Fruit fly (Drosophila melanogaster) whole organism, embryonic: ENCODE results near the gene Rpn2.

Experiments used
- Adf1 ChIP-seq: fragments of 200-800 bp; sonication (Bioruptor generic); IDR thresholded peaks from 2 replicates; pipeline ENCODE4 v1.3.6; 2022; ENCODE audit warnings: missing biosample characterization, missing genetic modification characterization
- CG10267 ChIP-seq: fragments of 200-800 bp; sonication (Bioruptor generic); optimal IDR thresholded peaks from 2 replicates; lab custom pipeline; 2018; ENCODE audit warnings: missing biosample characterization, mild to moderate bottlenecking, missing genetic modification characterization, moderate library complexity
- CG10274 ChIP-seq: fragments of 200-800 bp; sonication (Bioruptor generic); optimal IDR thresholded peaks from 3 replicates; lab custom pipeline; 2017; ENCODE audit warnings: missing biosample characterization, mild to moderate bottlenecking, missing genetic modification characterization
- CG11093 ChIP-seq: fragments of 200-800 bp; sonication (Bioruptor generic); IDR thresholded peaks from 3 replicates; pipeline ENCODE4 v1.3.6; 2022; ENCODE audit warnings: missing biosample characterization, missing genetic modification characterization
- CG13123 ChIP-seq: fragments of 200-800 bp; sonication (Bioruptor generic); optimal IDR thresholded peaks from 2 replicates; lab custom pipeline; 2016; ENCODE audit warnings: missing biosample characterization, missing genetic modification characterization
- CG13894 ChIP-seq: fragments of 200-800 bp; sonication (Bioruptor generic); optimal IDR thresholded peaks from 3 replicates; lab custom pipeline; 2018; ENCODE audit warnings: missing biosample characterization, mild to moderate bottlenecking, missing genetic modification characterization, moderate library complexity
- CG1647 ChIP-seq: fragments of 200-800 bp; sonication (Bioruptor generic); optimal IDR thresholded peaks from 3 replicates; lab custom pipeline; 2016; ENCODE audit warnings: missing biosample characterization, missing genetic modification characterization
- CG16815 ChIP-seq: fragments of 200-800 bp; sonication (Bioruptor generic); optimal IDR thresholded peaks from 3 replicates; lab custom pipeline; 2017; ENCODE audit warnings: missing biosample characterization, mild to moderate bottlenecking, missing genetic modification characterization
- CG17361 ChIP-seq: fragments of 200-800 bp; sonication (Bioruptor generic); IDR thresholded peaks from 3 replicates; pipeline ENCODE4 v1.3.6; 2022; ENCODE audit warnings: missing biosample characterization, missing genetic modification characterization
- CG2875 ChIP-seq: fragments of 200-800 bp; sonication (Bioruptor generic); optimal IDR thresholded peaks from 2 replicates; lab custom pipeline; 2017; ENCODE audit warnings: missing biosample characterization, mild to moderate bottlenecking, missing genetic modification characterization, missing genetic modification reagents
- CG3281 ChIP-seq: fragments of 200-800 bp; sonication (Bioruptor generic); optimal IDR thresholded peaks from 3 replicates; lab custom pipeline; 2017; ENCODE audit warnings: missing biosample characterization, mild to moderate bottlenecking, missing genetic modification characterization
- CG34224 ChIP-seq: fragments of 200-800 bp; sonication (Bioruptor generic); IDR thresholded peaks from 3 replicates; pipeline ENCODE4 v1.3.6; 2022; ENCODE audit warnings: missing biosample characterization, missing genetic modification characterization; ENCODE audit not compliant: partially characterized antibody
- CG6175 ChIP-seq: fragments of 200-800 bp; sonication (Bioruptor generic); IDR thresholded peaks from 3 replicates; pipeline ENCODE4 v1.3.6; 2022; ENCODE audit warnings: missing biosample characterization, missing genetic modification characterization
- CG6791 ChIP-seq: fragments of 200-800 bp; sonication (Bioruptor generic); IDR thresholded peaks from 3 replicates; pipeline ENCODE4 v1.3.6; 2022; ENCODE audit warnings: missing biosample characterization, missing genetic modification characterization; ENCODE audit not compliant: partially characterized antibody
- CG7357 ChIP-seq: fragments of 200-800 bp; sonication (Bioruptor generic); IDR thresholded peaks from 3 replicates; pipeline ENCODE4 v1.3.6; 2022; ENCODE audit warnings: missing biosample characterization, missing genetic modification characterization
- CG9727 ChIP-seq: fragments of 200-800 bp; sonication (Bioruptor generic); optimal IDR thresholded peaks from 3 replicates; lab custom pipeline; 2017; ENCODE audit warnings: missing biosample characterization, mild to moderate bottlenecking, missing genetic modification characterization
- Camta ChIP-seq: fragments of 200-800 bp; sonication (Bioruptor generic); optimal IDR thresholded peaks from 2 replicates; lab custom pipeline; 2016; ENCODE audit warnings: missing biosample characterization, missing genetic modification characterization
- CkIIα-i1 ChIP-seq: fragments of 200-800 bp; sonication (Bioruptor generic); IDR thresholded peaks from 2 replicates; pipeline ENCODE4 v1.3.6; 2022; ENCODE audit warnings: missing biosample characterization, missing genetic modification characterization
- CoRest ChIP-seq: fragments of 200-800 bp; sonication (Bioruptor generic); optimal IDR thresholded peaks from 3 replicates; lab custom pipeline; 2018; ENCODE audit warnings: missing biosample characterization, mild to moderate bottlenecking, missing genetic modification characterization, moderate library complexity
- D ChIP-seq, 2 experiments: fragments of 200-800 bp in 1 of 2; fragments of >200 bp in 1 of 2; sonication (Bioruptor generic) in 1 of 2; optimal IDR thresholded peaks; 2 replicates in 1 of 2; 3 replicates in 1 of 2; lab custom pipeline; 2017; ENCODE audit warnings: mild to moderate bottlenecking in 1 of 2, missing biosample characterization in 1 of 2, missing genetic modification characterization in 1 of 2, missing genetic modification reagents in 1 of 2
- Dll ChIP-seq: fragments of 200-800 bp; sonication (Bioruptor generic); IDR thresholded peaks from 4 replicates; pipeline ENCODE4 v1.3.6; 2022; ENCODE audit warnings: missing biosample characterization, missing genetic modification characterization; ENCODE audit not compliant: partially characterized antibody
- Dp ChIP-seq: fragments of 200-800 bp; sonication (Bioruptor generic); optimal IDR thresholded peaks from 2 replicates; lab custom pipeline; 2018; ENCODE audit warnings: missing biosample characterization, mild to moderate bottlenecking, missing genetic modification characterization, moderate library complexity
- Elba2 ChIP-seq: fragments of 200-800 bp; sonication (Bioruptor generic); optimal IDR thresholded peaks from 3 replicates; lab custom pipeline; 2016; ENCODE audit warnings: missing biosample characterization, missing genetic modification characterization
- Ets97D ChIP-seq: fragments of 200-800 bp; sonication (Bioruptor generic); optimal IDR thresholded peaks from 3 replicates; lab custom pipeline; 2016; ENCODE audit warnings: missing biosample characterization, missing genetic modification characterization
- HHEX ChIP-seq: fragments of 200-800 bp; sonication (Bioruptor generic); optimal IDR thresholded peaks from 3 replicates; lab custom pipeline; 2017; ENCODE audit warnings: missing biosample characterization, mild to moderate bottlenecking, missing genetic modification characterization, missing genetic modification reagents
- Hand ChIP-seq: fragments of 200-800 bp; sonication (Bioruptor generic); optimal IDR thresholded peaks from 2 replicates; lab custom pipeline; 2017; ENCODE audit warnings: mild to moderate bottlenecking, missing biosample characterization, missing genetic modification reagents, missing genetic modification characterization
- MBD-R2 ChIP-seq: fragments of 200-800 bp; sonication (Bioruptor generic); IDR thresholded peaks from 2 replicates; pipeline ENCODE4 v1.3.6; 2022; ENCODE audit warnings: missing biosample characterization, missing genetic modification characterization
- Spps ChIP-seq: fragments of 200-800 bp; sonication (Bioruptor generic); optimal IDR thresholded peaks from 2 replicates; lab custom pipeline; 2018; ENCODE audit warnings: missing biosample characterization, mild to moderate bottlenecking, missing genetic modification characterization
- bbx ChIP-seq: fragments of 200-800 bp; sonication (Bioruptor generic); IDR thresholded peaks from 2 replicates; pipeline ENCODE4 v1.3.6; 2022; ENCODE audit warnings: missing biosample characterization, missing genetic modification characterization; ENCODE audit not compliant: partially characterized antibody
- bigmax ChIP-seq: fragments of 200-800 bp; sonication (Bioruptor generic); optimal IDR thresholded peaks from 2 replicates; lab custom pipeline; 2018; ENCODE audit warnings: missing biosample characterization, mild to moderate bottlenecking, missing genetic modification characterization
- cad ChIP-seq: fragments of >200 bp; optimal IDR thresholded peaks from 2 replicates; lab custom pipeline; 2017; ENCODE audit warnings: missing biosample characterization, missing genetic modification characterization
- chif ChIP-seq, 2 experiments: fragments of 200-800 bp; sonication (Bioruptor generic); optimal IDR thresholded peaks; 3 replicates each; lab custom pipeline; 2016; ENCODE audit warnings: missing biosample characterization in 2 of 2, missing genetic modification characterization in 2 of 2
- chn ChIP-seq: fragments of 200-800 bp; sonication (Bioruptor generic); optimal IDR thresholded peaks from 2 replicates; lab custom pipeline; 2016; ENCODE audit warnings: missing biosample characterization, missing genetic modification characterization
- corto ChIP-seq: fragments of 200-800 bp; sonication (Bioruptor generic); optimal IDR thresholded peaks from 2 replicates; lab custom pipeline; 2016; ENCODE audit warnings: missing biosample characterization, mild to moderate bottlenecking, missing genetic modification characterization, moderate library complexity
- eve ChIP-seq, 2 experiments: fragments of >200 bp; optimal IDR thresholded peaks; 2 replicates each; lab custom pipeline; 2017; ENCODE audit warnings: missing biosample characterization in 2 of 2, missing genetic modification characterization in 2 of 2
- fd64A ChIP-seq: fragments of 200-800 bp; sonication (Bioruptor generic); optimal IDR thresholded peaks from 3 replicates; lab custom pipeline; 2018; ENCODE audit warnings: missing biosample characterization, mild to moderate bottlenecking, missing genetic modification characterization
- ind ChIP-seq: fragments of 200-800 bp; sonication (Bioruptor generic); optimal IDR thresholded peaks from 3 replicates; lab custom pipeline; 2016; ENCODE audit warnings: missing biosample characterization, missing genetic modification characterization
- jigr1 ChIP-seq: fragments of 200-800 bp; sonication (Bioruptor generic); IDR thresholded peaks from 3 replicates; pipeline ENCODE4 v1.3.6; 2022; ENCODE audit warnings: missing biosample characterization, missing genetic modification characterization
- lab ChIP-seq: fragments of 200-800 bp; sonication (Bioruptor generic); optimal IDR thresholded peaks from 3 replicates; lab custom pipeline; 2017; ENCODE audit warnings: missing biosample characterization, missing genetic modification characterization, mild to moderate bottlenecking, moderate library complexity, missing genetic modification reagents
- odd ChIP-seq: fragments of 200-800 bp; sonication (Bioruptor generic); optimal IDR thresholded peaks from 2 replicates; lab custom pipeline; 2017; ENCODE audit warnings: missing biosample characterization, mild to moderate bottlenecking, missing genetic modification characterization
- onecut ChIP-seq: fragments of 200-800 bp; sonication (Bioruptor generic); IDR thresholded peaks from 2 replicates; pipeline ENCODE4 v1.3.6; 2022; ENCODE audit warnings: missing biosample characterization, missing genetic modification characterization
- pros ChIP-seq: fragments of 200-800 bp; sonication (Bioruptor generic); optimal IDR thresholded peaks from 3 replicates; lab custom pipeline; 2019; ENCODE audit warnings: missing biosample characterization, mild to moderate bottlenecking, missing genetic modification characterization, moderate library complexity
- sima ChIP-seq: fragments of 200-800 bp; sonication (Bioruptor generic); optimal IDR thresholded peaks from 2 replicates; lab custom pipeline; 2016; ENCODE audit warnings: missing biosample characterization, missing genetic modification characterization
- tll ChIP-seq, 2 experiments: fragments of 200-800 bp in 1 of 2; fragments of >200 bp in 1 of 2; sonication (Bioruptor generic) in 1 of 2; optimal IDR thresholded peaks; 2 replicates each; lab custom pipeline; 2017 to 2019; ENCODE audit warnings: missing biosample characterization in 2 of 2, missing genetic modification characterization in 2 of 2, mild to moderate bottlenecking in 1 of 2, moderate library complexity in 1 of 2
- ttk ChIP-seq: fragments of 200-800 bp; sonication (Bioruptor generic); IDR thresholded peaks from 2 replicates; pipeline ENCODE4 v2.1.2; 2022; ENCODE audit warnings: missing biosample characterization, missing genetic modification characterization
- tup ChIP-seq: fragments of 200-800 bp; sonication (Bioruptor generic); optimal IDR thresholded peaks from 2 replicates; lab custom pipeline; 2016; ENCODE audit warnings: missing biosample characterization, mild to moderate bottlenecking, missing genetic modification characterization, moderate library complexity
- tx ChIP-seq: fragments of 200-800 bp; sonication (Bioruptor generic); optimal IDR thresholded peaks from 2 replicates; lab custom pipeline; 2016; ENCODE audit warnings: missing biosample characterization, missing genetic modification characterization
- usp ChIP-seq: fragments of >200 bp; optimal IDR thresholded peaks from 2 replicates; lab custom pipeline; 2017; ENCODE audit warnings: missing biosample characterization, missing genetic modification characterization
- yki ChIP-seq: fragments of >200 bp; optimal IDR thresholded peaks from 3 replicates; lab custom pipeline; 2018
- zf30C ChIP-seq: fragments of 200-800 bp; sonication (Bioruptor generic); optimal IDR thresholded peaks from 3 replicates; lab custom pipeline; 2018; ENCODE audit warnings: missing biosample characterization, mild to moderate bottlenecking, missing genetic modification characterization

The Rpn2 gene

DNA sequence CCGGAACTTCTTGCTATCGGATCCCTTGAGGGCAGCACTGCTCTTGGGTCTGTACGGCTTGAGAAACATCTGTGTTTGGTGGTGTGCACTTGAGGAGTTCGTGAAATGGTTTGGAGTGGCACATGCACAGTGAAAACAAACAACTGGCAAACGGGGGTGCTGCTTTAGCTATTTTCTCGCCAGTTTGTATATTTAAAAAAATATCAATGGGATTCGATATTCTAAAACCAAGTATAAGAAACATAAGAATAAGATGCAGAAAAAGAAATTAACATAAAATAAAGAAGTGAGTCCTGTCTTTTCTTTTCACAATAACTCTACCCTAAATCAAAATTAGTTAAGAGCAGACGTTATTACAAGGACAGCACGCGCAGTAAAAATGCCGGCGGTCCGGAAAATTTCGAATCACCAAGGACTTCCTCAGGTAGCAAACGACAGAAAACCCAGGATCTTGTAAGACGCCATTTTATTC lies 1.7 kb upstream of the Rpn2 start, which contains the start of gene eIF2D (continued):
- peak; percentile 44 for TF ChIP-seq onecut (GFP tag; lab: Robert Waterston, UW)
- no peak for TF ChIP-seq usp (GFP tag; lab: Kevin White, UChicago)
- TF ChIP-seq tx (GFP tag; lab: Kevin White, UChicago) = no peak
- TF ChIP-seq yki (lab: Kevin White, UChicago) = no peak
- no peak for TF ChIP-seq bigmax (GFP tag; lab: Kevin White, UChicago)
- no peak for TF ChIP-seq Adf1 (GFP tag; lab: Robert Waterston, UW)
- TF ChIP-seq ind (GFP tag; lab: Kevin White, UChicago) = peak; percentile 57
- peak; percentile 26 for TF ChIP-seq CG13894 (tag; lab: Kevin White, UChicago)
- TF ChIP-seq odd (GFP tag; lab: Kevin White, UChicago) = no peak
- TF ChIP-seq CG11093 = no peak
- peak; percentile 54 for TF ChIP-seq chn (GFP tag; lab: Kevin White, UChicago)
- no peak for TF ChIP-seq zf30C (GFP tag; lab: Kevin White, UChicago)
- peak; percentile 46 for TF ChIP-seq Camta (GFP tag; lab: Kevin White, UChicago)
- TF ChIP-seq tll (GFP tag; optimal IDR thresholded peaks at IDR 0.05; lab: Kevin White, UChicago) = no peak
- TF ChIP-seq ttk (GFP tag; lab: Robert Waterston, UW) = peak; percentile 62
- TF ChIP-seq CG6791 (GFP tag; lab: Robert Waterston, UW) = no peak
- peak; percentile 1 for TF ChIP-seq CG13123 (GFP tag; lab: Kevin White, UChicago)
- peak; percentile 90 for TF ChIP-seq pros
- peak; percentile 37 for TF ChIP-seq chif (GFP tag; optimal IDR thresholded peaks at IDR 0.05; lab: Kevin White, UChicago)
- TF ChIP-seq eve (GFP tag; optimal IDR thresholded peaks at IDR 0.05; lab: Kevin White, UChicago) = no peak
- no peak for TF ChIP-seq CkIIα-i1 (GFP tag; lab: Robert Waterston, UW)
- TF ChIP-seq HHEX = peak; percentile 55
- TF ChIP-seq CoRest (tag; lab: Kevin White, UChicago) = peak; percentile 67
- peak; percentile 68 for TF ChIP-seq CG3281 (GFP tag; lab: Kevin White, UChicago)
- TF ChIP-seq CG6175 (GFP tag; lab: Robert Waterston, UW) = no peak
- TF ChIP-seq lab = peak; percentile 77
- TF ChIP-seq jigr1 (GFP tag; lab: Robert Waterston, UW) = no peak
- TF ChIP-seq Ets97D (GFP tag; lab: Kevin White, UChicago) = peak; percentile 35
- TF ChIP-seq CG10267 (tag; lab: Kevin White, UChicago) = peak; percentile 73
- TF ChIP-seq Hand (GFP tag; lab: Kevin White, UChicago) = no peak
- TF ChIP-seq MBD-R2 (GFP tag; lab: Robert Waterston, UW) = peak; percentile 78
- TF ChIP-seq CG17361 (GFP tag; lab: Robert Waterston, UW) = peak; percentile 77
- no peak for TF ChIP-seq corto (GFP tag; lab: Kevin White, UChicago)
- TF ChIP-seq CG9727 (GFP tag; lab: Kevin White, UChicago) = peak; percentile 54
- no peak for TF ChIP-seq CG34224 (GFP tag; lab: Robert Waterston, UW)
- no peak for TF ChIP-seq sima
- no peak for TF ChIP-seq Elba2 (GFP tag; lab: Kevin White, UChicago)
- peak; percentile 35 for TF ChIP-seq Spps (tag; lab: Kevin White, UChicago)
- no peak for TF ChIP-seq D (optimal IDR thresholded peaks at IDR 0.05; lab: Kevin White, UChicago)
- peak; percentile 46 for TF ChIP-seq D (GFP tag; optimal IDR thresholded peaks at IDR 0.05; lab: Kevin White, UChicago)
- TF ChIP-seq Dp = peak; percentile 1
- no peak for TF ChIP-seq tup
- TF ChIP-seq CG7357 (GFP tag; lab: Robert Waterston, UW) = no peak
- no peak for TF ChIP-seq bbx
- TF ChIP-seq CG1647 (GFP tag; lab: Kevin White, UChicago) = no peak
- TF ChIP-seq cad (GFP tag; lab: Kevin White, UChicago) = no peak
- no peak for TF ChIP-seq CG2875 (GFP tag; lab: Kevin White, UChicago)
- TF ChIP-seq Dll = no peak
- no peak for TF ChIP-seq CG10274
- no peak for TF ChIP-seq fd64A
- TF ChIP-seq CG16815 (GFP tag; lab: Kevin White, UChicago) = no peak
